Worm (Caenorhabditis elegans) whole organism, early embryonic: Measurements from ENCODE around the gene sru-30.

Experiments used
- ama-1 ChIP-seq: fragments of 150-350 bp; optimal IDR thresholded peaks from 2 replicates; lab custom pipeline; 2014
- flt-1 ChIP-seq: fragments of 200-800 bp; sonication (Bioruptor generic); IDR thresholded peaks from 2 replicates; pipeline ENCODE4 v1.3.6; 2022; ENCODE audit warnings: missing genetic modification characterization, missing compliant biosample characterization
- hnd-1 ChIP-seq: sonication (generic microtip); optimal IDR thresholded peaks from 2 replicates; lab custom pipeline; 2016; ENCODE audit warnings: missing genetic modification characterization, missing compliant biosample characterization
- tbx-37 ChIP-seq: fragments of 200-800 bp; sonication (Bioruptor generic); conservative IDR thresholded peaks from 2 replicates; pipeline ENCODE4 v1.3.6; 2022; ENCODE audit warnings: missing genetic modification reagents, missing genetic modification characterization, missing compliant biosample characterization

DNA sequence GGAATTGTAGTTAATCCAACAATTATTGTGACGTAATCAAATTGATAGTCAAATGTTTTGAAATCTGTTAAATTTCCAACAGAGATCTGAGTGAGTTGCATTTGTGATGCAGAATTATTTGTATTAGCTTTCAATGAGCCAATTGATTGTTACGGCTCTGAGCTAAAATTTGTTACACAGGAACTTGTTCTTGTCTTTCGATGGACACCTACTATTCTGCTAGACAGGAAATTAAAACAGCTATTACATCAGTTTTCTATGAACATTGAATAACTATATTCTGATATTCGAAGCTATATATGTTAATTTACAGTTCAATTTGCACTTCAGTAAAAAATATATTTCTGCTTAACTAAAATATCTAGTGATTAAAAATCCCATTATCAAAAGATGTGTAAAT, 20.3 kb downstream of the sru-30 start, which contains the start of gene sru-40:
- TF ChIP-seq ama-1 (lab: Kevin White, UChicago) (no peak), tbx-37 (GFP tag; lab: Robert Waterston, UW) (no peak), flt-1 (no peak), hnd-1 (tag; lab: Kevin White, UChicago) (no peak)
